Worm (Caenorhabditis elegans): ENCODE results near the gene nhr-20.

- TF ChIP-seq ztf-4 (tag; optimal IDR thresholded peaks at IDR 0.05) (no peak), nhr-237 (tag; optimal IDR thresholded peaks at IDR 0.05) (no peak), nhr-77 (tag; optimal IDR thresholded peaks at IDR 0.05) (no peak), unc-39 (tag; optimal IDR thresholded peaks at IDR 0.05) (no peak), dmd-4 (tag; optimal IDR thresholded peaks at IDR 0.05) (no peak), blmp-1 (tag; optimal IDR thresholded peaks at IDR 0.05; ENCODE audit: insufficient read depth) (no peak), sma-9 (GFP tag; optimal IDR thresholded peaks at IDR 0.05) (no peak), sma-9 (tag; optimal IDR thresholded peaks at IDR 0.05) (no peak), aly-2 (tag; optimal IDR thresholded peaks at IDR 0.05) (no peak), fos-1 (tag; optimal IDR thresholded peaks at IDR 0.05) (no peak), ztf-11 (tag; optimal IDR thresholded peaks at IDR 0.05) (no peak)
These were observed 51.7 kb downstream of the nhr-20 start, which contains the start of gene C16C10.1 for ce11 chrIII:4181338-4181737.
